Worm (Caenorhabditis elegans) whole organism, L1 larva: Measurements from ENCODE around the gene T14B4.1.
A peak's percentile ranks its signal among the peaks of the same experiment; 100 is the strongest.

Experiments used
- blmp-1 ChIP-seq: fragments of 150-350 bp; optimal IDR thresholded peaks from 2 replicates; lab custom pipeline; 2014; ENCODE audit warnings: missing biosample characterization, missing genetic modification characterization
- ceh-8 ChIP-seq: fragments of 200-800 bp; sonication (Bioruptor generic); optimal IDR thresholded peaks from 2 replicates; lab custom pipeline; 2018; ENCODE audit warnings: mild to moderate bottlenecking, missing genetic modification characterization, moderate library complexity, missing compliant biosample characterization
- dpl-1 ChIP-seq, 3 experiments: fragments of 150-350 bp in 2 of 3; sonication (generic microtip) in 1 of 3; optimal IDR thresholded peaks; 2 replicates each; lab custom pipeline; 2014 to 2017; ENCODE audit warnings: missing biosample characterization in 3 of 3, missing genetic modification characterization in 3 of 3, missing genetic modification reagents in 3 of 3
- elt-3 ChIP-seq, 6 experiments: fragments of 150-350 bp in 1 of 6; sonication (generic microtip); optimal IDR thresholded peaks; 2 replicates each; lab custom pipeline; 2017 to 2018; ENCODE audit warnings: missing biosample characterization in 6 of 6, missing genetic modification characterization in 6 of 6, inconsistent platforms in 1 of 6
- nhr-237 ChIP-seq: fragments of 150-350 bp; optimal IDR thresholded peaks from 2 replicates; lab custom pipeline; 2014; ENCODE audit warnings: missing biosample characterization, missing genetic modification characterization
- skn-1 ChIP-seq: fragments of 150-350 bp; optimal IDR thresholded peaks from 2 replicates; lab custom pipeline; 2014; ENCODE audit warnings: missing biosample characterization, missing genetic modification characterization
- unc-62 ChIP-seq: fragments of 150-350 bp; optimal IDR thresholded peaks from 2 replicates; lab custom pipeline; 2014; ENCODE audit warnings: missing biosample characterization, missing genetic modification reagents, missing genetic modification characterization

ce11 chrII:6776418-6777034 is 39.8 kb downstream of the T14B4.1 start, which contains the start of gene ssup-72:
- peak; percentile 80 to 90 (median 85) for TF ChIP-seq dpl-1 (GFP tag; optimal IDR thresholded peaks at IDR 0.05; lab: Kevin White, UChicago)
- no peak for TF ChIP-seq unc-62
- peak; percentile 45 for TF ChIP-seq skn-1 (tag; lab: Kevin White, UChicago)
- peak in 2 of 6 experiments; percentile 32 to 47 for TF ChIP-seq elt-3 (tag; optimal IDR thresholded peaks at IDR 0.05; lab: Kevin White, UChicago)
- TF ChIP-seq blmp-1 = peak; percentile 25
- no peak for TF ChIP-seq nhr-237
- TF ChIP-seq ceh-8 (GFP tag; lab: Kevin White, UChicago) = no peak
